Fruit fly (Drosophila melanogaster) whole organism, wandering third instar larva: ENCODE measurements around the gene CG14960.

ENCODE experiments used
- Abd-B ChIP-seq: fragments of >200 bp; optimal IDR thresholded peaks from 2 replicates; lab custom pipeline; 2017; ENCODE audit warnings: missing biosample characterization, missing genetic modification characterization
- CG32264 ChIP-seq: fragments of 200-800 bp; sonication (Bioruptor generic); optimal IDR thresholded peaks from 2 replicates; lab custom pipeline; 2016; ENCODE audit warnings: missing biosample characterization, missing genetic modification characterization
- CG9705 ChIP-seq: fragments of 200-800 bp; sonication (Bioruptor generic); optimal IDR thresholded peaks from 2 replicates; lab custom pipeline; 2018; ENCODE audit warnings: missing biosample characterization, mild to moderate bottlenecking, missing genetic modification characterization
- CrebA ChIP-seq: fragments of 200-800 bp; sonication (Bioruptor generic); optimal IDR thresholded peaks from 2 replicates; lab custom pipeline; 2016; ENCODE audit warnings: missing biosample characterization, mild to moderate bottlenecking, missing genetic modification characterization, borderline replicate concordance
- Dfd ChIP-seq: fragments of >200 bp; optimal IDR thresholded peaks from 2 replicates; lab custom pipeline; 2017; ENCODE audit warnings: missing biosample characterization, missing genetic modification characterization
- Dif ChIP-seq: fragments of 200-275, 200-300 bp; sonication (Bioruptor generic); optimal IDR thresholded peaks from 2 replicates; lab custom pipeline; 2018; ENCODE audit warnings: missing biosample characterization, missing genetic modification characterization; ENCODE audit not compliant: partially characterized antibody
- GATAd ChIP-seq: sonication (Bioruptor generic); optimal IDR thresholded peaks from 2 replicates; lab custom pipeline; 2016; ENCODE audit warnings: missing biosample characterization, missing genetic modification characterization
- HLH106 ChIP-seq: fragments of 200-800 bp; optimal IDR thresholded peaks from 3 replicates; lab custom pipeline; 2019; ENCODE audit warnings: missing biosample characterization, mild to moderate bottlenecking, missing genetic modification characterization, moderate library complexity
- Hnf4 ChIP-seq: fragments of 200-800 bp; sonication (Bioruptor generic); optimal IDR thresholded peaks from 2 replicates; lab custom pipeline; 2016; ENCODE audit warnings: missing biosample characterization, mild to moderate bottlenecking, missing genetic modification characterization
- Hr78 ChIP-seq: fragments of >200 bp; optimal IDR thresholded peaks from 2 replicates; lab custom pipeline; 2017; ENCODE audit warnings: missing biosample characterization, missing genetic modification characterization
- Hr83 ChIP-seq: fragments of 200-300 bp; sonication (Bioruptor generic); optimal IDR thresholded peaks from 2 replicates; lab custom pipeline; 2016; ENCODE audit warnings: missing biosample characterization, mild to moderate bottlenecking, missing genetic modification characterization, moderate library complexity; ENCODE audit not compliant: poor library complexity, severe bottlenecking
- Jra ChIP-seq: sonication (Bioruptor generic); optimal IDR thresholded peaks from 2 replicates; lab custom pipeline; 2016; ENCODE audit warnings: missing biosample characterization, missing genetic modification characterization
- Mio ChIP-seq: sonication (Bioruptor generic); optimal IDR thresholded peaks from 2 replicates; lab custom pipeline; 2016; ENCODE audit warnings: missing biosample characterization, missing genetic modification characterization
- Myc ChIP-seq: fragments of >200 bp; optimal IDR thresholded peaks from 2 replicates; lab custom pipeline; 2017
- N ChIP-seq: fragments of >200 bp; optimal IDR thresholded peaks from 2 replicates; lab custom pipeline; 2018; ENCODE audit warnings: missing biosample characterization, missing external identifiers, missing genetic modification characterization
- OdsH ChIP-seq: fragments of 200-800 bp; sonication (Bioruptor generic); optimal IDR thresholded peaks from 2 replicates; lab custom pipeline; 2016; ENCODE audit warnings: missing biosample characterization, mild to moderate bottlenecking, missing genetic modification characterization
- Rel ChIP-seq, 2 experiments: fragments of 200-800 bp; sonication (Bioruptor generic) in 1 of 2; optimal IDR thresholded peaks; 2 replicates in 1 of 2; 3 replicates in 1 of 2; lab custom pipeline; 2016 to 2019; ENCODE audit warnings: mild to moderate bottlenecking in 2 of 2, missing biosample characterization in 2 of 2, missing genetic modification characterization in 2 of 2, moderate library complexity in 1 of 2
- Sp1 ChIP-seq: fragments of 200-800 bp; sonication (Bioruptor generic); optimal IDR thresholded peaks from 3 replicates; lab custom pipeline; 2019; ENCODE audit warnings: missing biosample characterization, mild to moderate bottlenecking, missing genetic modification characterization, moderate library complexity
- Vsx2 ChIP-seq: fragments of 200-300, 225-300 bp; sonication (Bioruptor generic); optimal IDR thresholded peaks from 2 replicates; lab custom pipeline; 2018; ENCODE audit warnings: missing biosample characterization, missing genetic modification characterization; ENCODE audit not compliant: partially characterized antibody
- br ChIP-seq: fragments of 200-800 bp; sonication (Bioruptor generic); optimal IDR thresholded peaks from 2 replicates; lab custom pipeline; 2016; ENCODE audit warnings: missing biosample characterization, missing genetic modification characterization
- brk ChIP-seq: fragments of 200-800 bp; sonication (Bioruptor generic); optimal IDR thresholded peaks from 2 replicates; lab custom pipeline; 2016; ENCODE audit warnings: missing biosample characterization, mild to moderate bottlenecking, missing genetic modification characterization
- dl ChIP-seq, 2 experiments: fragments of 175-275, 200-275 bp in 1 of 2; fragments of 200-275 bp in 1 of 2; sonication (Bioruptor generic); optimal IDR thresholded peaks; lab custom pipeline; 2018; ENCODE audit warnings: mild to moderate bottlenecking in 2 of 2, missing biosample characterization in 2 of 2, missing genetic modification characterization in 2 of 2, moderate library complexity in 2 of 2; ENCODE audit not compliant: partially characterized antibody in 2 of 2, insufficient read depth in 1 of 2
- dmrt93B ChIP-seq: fragments of 200-800 bp; sonication (Bioruptor generic); optimal IDR thresholded peaks from 2 replicates; lab custom pipeline; 2018; ENCODE audit warnings: missing biosample characterization, mild to moderate bottlenecking, missing genetic modification characterization
- dsf ChIP-seq: sonication (Bioruptor generic); optimal IDR thresholded peaks from 2 replicates; lab custom pipeline; 2016; ENCODE audit warnings: missing biosample characterization, missing genetic modification characterization, borderline replicate concordance
- ey ChIP-seq: fragments of 200-800 bp; sonication (Bioruptor generic); optimal IDR thresholded peaks from 2 replicates; lab custom pipeline; 2016; ENCODE audit warnings: missing biosample characterization, missing genetic modification characterization
- foxo ChIP-seq, 2 experiments: fragments of 200-800 bp; sonication (Bioruptor generic); optimal IDR thresholded peaks; 2 replicates in 1 of 2; 3 replicates in 1 of 2; lab custom pipeline; 2016 to 2017; ENCODE audit warnings: missing biosample characterization in 2 of 2, missing genetic modification characterization in 2 of 2
- fru ChIP-seq: fragments of 200-800 bp; sonication (Bioruptor generic); optimal IDR thresholded peaks from 3 replicates; lab custom pipeline; 2016; ENCODE audit warnings: missing biosample characterization, mild to moderate bottlenecking, missing genetic modification characterization
- h ChIP-seq: fragments of 200-800 bp; sonication (Bioruptor generic); optimal IDR thresholded peaks from 3 replicates; lab custom pipeline; 2016; ENCODE audit warnings: missing biosample characterization, mild to moderate bottlenecking, missing genetic modification characterization
- jim ChIP-seq: fragments of 175-275, 200-325 bp; sonication (Bioruptor generic); optimal IDR thresholded peaks from 2 replicates; lab custom pipeline; 2016; ENCODE audit warnings: missing biosample characterization, mild to moderate bottlenecking, missing genetic modification characterization
- lola ChIP-seq: fragments of >200 bp; optimal IDR thresholded peaks from 2 replicates; lab custom pipeline; 2017; ENCODE audit warnings: missing biosample characterization, missing genetic modification characterization
- pan ChIP-seq: fragments of >200 bp; optimal IDR thresholded peaks from 2 replicates; lab custom pipeline; 2017
- psq ChIP-seq: fragments of 200-800 bp; sonication (Bioruptor generic); optimal IDR thresholded peaks from 3 replicates; lab custom pipeline; 2017; ENCODE audit warnings: missing biosample characterization, mild to moderate bottlenecking, missing genetic modification characterization, moderate library complexity
- rgr ChIP-seq: fragments of 200-800 bp; sonication (Bioruptor generic); optimal IDR thresholded peaks from 3 replicates; lab custom pipeline; 2016; ENCODE audit warnings: missing biosample characterization, mild to moderate bottlenecking, missing genetic modification characterization
- sage ChIP-seq: fragments of 200-800 bp; sonication (Bioruptor generic); optimal IDR thresholded peaks from 2 replicates; lab custom pipeline; 2016; ENCODE audit warnings: missing biosample characterization, mild to moderate bottlenecking, missing genetic modification characterization
- sv ChIP-seq: fragments of 200-800 bp; sonication (Bioruptor generic); optimal IDR thresholded peaks from 3 replicates; lab custom pipeline; 2016; ENCODE audit warnings: missing biosample characterization, missing genetic modification characterization
- tai ChIP-seq: sonication (Bioruptor generic); optimal IDR thresholded peaks from 2 replicates; lab custom pipeline; 2016; ENCODE audit warnings: missing biosample characterization, missing genetic modification characterization
- usp ChIP-seq: fragments of >200 bp; optimal IDR thresholded peaks from 2 replicates; lab custom pipeline; 2017; ENCODE audit warnings: missing biosample characterization, missing genetic modification characterization
- woc ChIP-seq: sonication (Bioruptor generic); optimal IDR thresholded peaks from 2 replicates; lab custom pipeline; 2016; ENCODE audit warnings: missing biosample characterization, mild to moderate bottlenecking, missing genetic modification characterization

CG14960 gene

dm6 chr3L:3270736-3271135 is at the start of gene CG14960:
TSS of gene CG14960 (plus strand) at chr3L:3271036.
- no peak for TF ChIP-seq usp (GFP tag; lab: Kevin White, UChicago)
- no peak for TF ChIP-seq Hnf4 (GFP tag; lab: Kevin White, UChicago)
- no peak for TF ChIP-seq Jra (GFP tag; lab: Kevin White, UChicago)
- no peak for TF ChIP-seq ey (GFP tag; lab: Kevin White, UChicago)
- no peak for TF ChIP-seq dsf (GFP tag; lab: Kevin White, UChicago)
- TF ChIP-seq tai (GFP tag; lab: Kevin White, UChicago): no peak
- no peak for TF ChIP-seq CG32264 (GFP tag; lab: Kevin White, UChicago)
- TF ChIP-seq HLH106: no peak
- TF ChIP-seq foxo (GFP tag; optimal IDR thresholded peaks at IDR 0.05; lab: Kevin White, UChicago): no peak
- no peak for TF ChIP-seq Dif (GFP tag; lab: Kevin White, UChicago)
- TF ChIP-seq woc (GFP tag; lab: Kevin White, UChicago): no peak
- no peak for TF ChIP-seq Dfd (GFP tag; lab: Kevin White, UChicago)
- TF ChIP-seq sv: no peak

- TF ChIP-seq Abd-B (GFP tag; lab: Kevin White, UChicago) (no peak), rgr (GFP tag; lab: Kevin White, UChicago) (peak; percentile 96), dl (GFP tag; optimal IDR thresholded peaks at IDR 0.05; lab: Kevin White, UChicago; ENCODE audit: insufficient read depth in 1 of 2, partially characterized antibody in 2 of 2) (no peak), tai (GFP tag; lab: Kevin White, UChicago) (no peak), Mio (GFP tag; lab: Kevin White, UChicago) (peak; percentile 85), woc (GFP tag; lab: Kevin White, UChicago) (peak; percentile 45), jim (GFP tag; lab: Kevin White, UChicago) (no peak), dsf (GFP tag; lab: Kevin White, UChicago) (peak; percentile 83), Dif (GFP tag; lab: Kevin White, UChicago) (peak; percentile 14), dmrt93B (GFP tag; lab: Kevin White, UChicago) (peak; percentile 96), sage (no peak), CrebA (GFP tag; lab: Kevin White, UChicago) (no peak), brk (GFP tag; lab: Kevin White, UChicago) (no peak), Myc (lab: Kevin White, UChicago) (peak; percentile 65), usp (GFP tag; lab: Kevin White, UChicago) (no peak), Dfd (GFP tag; lab: Kevin White, UChicago) (no peak), CG32264 (GFP tag; lab: Kevin White, UChicago) (peak; percentile 65), pan (lab: Kevin White, UChicago) (no peak), psq (GFP tag; lab: Kevin White, UChicago) (peak; percentile 75), ey (GFP tag; lab: Kevin White, UChicago) (peak; percentile 66), CG9705 (peak; percentile 92), Hr78 (no peak), fru (GFP tag; lab: Kevin White, UChicago) (peak; percentile 55), Rel (GFP tag; optimal IDR thresholded peaks at IDR 0.05; lab: Kevin White, UChicago) (no peak), Rel (tag; optimal IDR thresholded peaks at IDR 0.05; lab: Kevin White, UChicago) (peak; percentile 59), GATAd (GFP tag; lab: Kevin White, UChicago) (no peak), Jra (GFP tag; lab: Kevin White, UChicago) (peak; percentile 84), HLH106 (peak; percentile 86), foxo (GFP tag; optimal IDR thresholded peaks at IDR 0.05; lab: Kevin White, UChicago) (peak in 1 of 2 experiments; percentile 90), br (peak; percentile 66), h (GFP tag; lab: Kevin White, UChicago) (peak; percentile 89), Hnf4 (GFP tag; lab: Kevin White, UChicago) (peak; percentile 82), Hr83 (GFP tag; lab: Kevin White, UChicago) (peak; percentile 99), lola (GFP tag; lab: Kevin White, UChicago) (no peak), sv (peak; percentile 92), Vsx2 (no peak), OdsH (GFP tag; lab: Kevin White, UChicago) (peak; percentile 84), Sp1 (GFP tag; lab: Kevin White, UChicago) (peak; percentile 91), N (GFP tag; lab: Kevin White, UChicago) (no peak)
These were observed 48.0 kb upstream of the CG14960 start, which contains the start of the genes RpL28 and eIF1 for dm6 chr3L:3222643-3223389. TSS of gene RpL28 (minus strand) at chr3L:3222960. TSS of gene eIF1 (plus strand) at chr3L:3223341.
